Worm (Caenorhabditis elegans) whole organism, L2 larva: ENCODE measurements around the gene B0238.12.

Experiments
- F13H6.1 ChIP-seq: sonication (generic microtip); optimal IDR thresholded peaks from 2 replicates; lab custom pipeline; 2016; ENCODE audit warnings: missing genetic modification characterization, missing compliant biosample characterization
- dmd-4 ChIP-seq: sonication (generic microtip); optimal IDR thresholded peaks from 2 replicates; lab custom pipeline; 2017; ENCODE audit warnings: missing biosample characterization, missing genetic modification characterization
- mdl-1 ChIP-seq, 2 experiments: fragments of 150-350 bp in 1 of 2; sonication (generic microtip) in 1 of 2; optimal IDR thresholded peaks; 2 replicates each; lab custom pipeline; 2017; ENCODE audit warnings: missing biosample characterization in 2 of 2, missing genetic modification characterization in 2 of 2
- nhr-129 ChIP-seq: fragments of 150-350 bp; optimal IDR thresholded peaks from 2 replicates; lab custom pipeline; 2014; ENCODE audit warnings: missing biosample characterization, missing genetic modification characterization
- zag-1 ChIP-seq: fragments of 150-350 bp; optimal IDR thresholded peaks from 2 replicates; lab custom pipeline; 2014; ENCODE audit warnings: missing biosample characterization, missing genetic modification characterization

- TF ChIP-seq F13H6.1 (tag; lab: Kevin White, UChicago), result no peak
- TF ChIP-seq dmd-4 (tag; lab: Kevin White, UChicago), result no peak
- TF ChIP-seq mdl-1 (tag; optimal IDR thresholded peaks at IDR 0.05; lab: Kevin White, UChicago), result no peak
- TF ChIP-seq zag-1 (tag; lab: Kevin White, UChicago), result no peak
- no peak for TF ChIP-seq nhr-129 (tag; lab: Kevin White, UChicago)
Measured at ce11 chrV:5297740-5298139, 32.1 kb downstream of the B0238.12 start.
